Fruit fly (Drosophila melanogaster): ENCODE data around the gene CG9592.

DNA sequence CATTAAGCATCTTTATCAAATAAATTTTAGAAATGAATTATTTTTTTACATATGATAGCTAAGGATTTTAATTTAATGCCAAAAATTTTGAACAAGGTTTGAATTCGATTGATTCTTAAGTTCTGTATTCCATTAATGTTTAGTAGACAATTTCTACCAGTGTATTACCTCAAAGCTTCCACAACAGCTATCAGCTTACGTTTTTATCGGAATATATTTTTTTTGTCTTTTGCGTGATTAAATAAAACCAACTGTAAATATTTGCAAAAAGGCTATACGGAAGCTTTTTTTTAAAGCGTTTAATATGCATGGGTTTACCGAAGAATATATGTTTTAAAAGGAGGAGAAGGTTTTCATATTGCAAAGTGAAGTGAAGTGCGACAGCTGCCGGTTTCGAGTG, 32.2 kb upstream of the CG9592 start:
- TF ChIP-seq CG33017 (tag; optimal IDR thresholded peaks at IDR 0.05) (no peak), toe (GFP tag; optimal IDR thresholded peaks at IDR 0.05) (no peak), kay (GFP tag; ENCODE audit: borderline replicate concordance) (no peak), CG12768 (GFP tag; optimal IDR thresholded peaks at IDR 0.05) (no peak), CG7045 (GFP tag; optimal IDR thresholded peaks at IDR 0.05) (no peak), cic (GFP tag; optimal IDR thresholded peaks at IDR 0.05) (no peak)
